Fruit fly (Drosophila melanogaster) whole organism, prepupa: ENCODE measurements around the gene CG14050.

Experiments
- CG6854 ChIP-seq: fragments of 200-800 bp; sonication (Bioruptor generic); optimal IDR thresholded peaks from 2 replicates; lab custom pipeline; 2017; ENCODE audit warnings: missing biosample characterization, mild to moderate bottlenecking, missing genetic modification characterization
- Ets96B ChIP-seq: fragments of 200-800 bp; optimal IDR thresholded peaks from 2 replicates; lab custom pipeline; 2019; ENCODE audit warnings: missing biosample characterization, mild to moderate bottlenecking, missing genetic modification characterization, moderate library complexity
- Hr4 ChIP-seq: fragments of 200-800 bp; sonication (Bioruptor generic); optimal IDR thresholded peaks from 3 replicates; lab custom pipeline; 2016; ENCODE audit warnings: missing biosample characterization, missing genetic modification characterization
- net ChIP-seq: fragments of 200-800 bp; sonication (Bioruptor generic); optimal IDR thresholded peaks from 3 replicates; lab custom pipeline; 2016; ENCODE audit warnings: missing biosample characterization, missing genetic modification characterization
- spab ChIP-seq: fragments of 200-800 bp; sonication (Bioruptor generic); optimal IDR thresholded peaks from 2 replicates; lab custom pipeline; 2017; ENCODE audit warnings: missing biosample characterization, mild to moderate bottlenecking, missing genetic modification characterization, missing genetic modification reagents

dm6 chrX:2352819-2353218, 26.8 kb upstream of the CG14050 start:
- no peak for TF ChIP-seq net
- no peak for TF ChIP-seq CG6854 (GFP tag; lab: Kevin White, UChicago)
- TF ChIP-seq Hr4 (GFP tag; lab: Kevin White, UChicago), result no peak
- no peak for TF ChIP-seq spab (GFP tag; lab: Kevin White, UChicago)
- TF ChIP-seq Ets96B (tag; lab: Kevin White, UChicago), result no peak
